Worm (Caenorhabditis elegans): ENCODE measurements around the gene C09F12.3.

- no peak for TF ChIP-seq nhr-10 (tag; optimal IDR thresholded peaks at IDR 0.05)
- no peak for TF ChIP-seq lin-13 (GFP tag; optimal IDR thresholded peaks at IDR 0.05)
- no peak for TF ChIP-seq nhr-23 (tag; optimal IDR thresholded peaks at IDR 0.05)
- no peak for TF ChIP-seq unc-62 (GFP tag; optimal IDR thresholded peaks at IDR 0.05)
- no peak for TF ChIP-seq zag-1 (tag; optimal IDR thresholded peaks at IDR 0.05)
Measured at ce11 chrX:11032412-11032811, 10.3 kb downstream of the C09F12.3 start.

Measured in whole organism, L2 larva.